Fruit fly (Drosophila melanogaster): Measurements from ENCODE around the gene Mt2.

Mt2 gene

dm6 chr2L:12103231-12104210 is 7.2 kb downstream of the Mt2 start, which contains the start of the genes Patsas and ThrRS (continued):
- TF ChIP-seq tio (GFP tag; optimal IDR thresholded peaks at IDR 0.05) (no peak), ara (GFP tag; IDR thresholded peaks at IDR 0.05) (peak; percentile 78; the same call in 1 of the 2 replicates), PHDP (tag; optimal IDR thresholded peaks at IDR 0.05) (peak; percentile 87), cwo (GFP tag; optimal IDR thresholded peaks at IDR 0.05) (peak; percentile 69), CG3726 (GFP tag; IDR thresholded peaks at IDR 0.05) (peak; percentile 72; the same call in 2 of the 3 replicates), ase (GFP tag; IDR thresholded peaks at IDR 0.05) (peak; percentile 71; the same call in 2 of the 3 replicates), CG9797 (GFP tag; optimal IDR thresholded peaks at IDR 0.05) (peak; percentile 70), CG3163 (GFP tag; optimal IDR thresholded peaks at IDR 0.05) (peak; percentile 38), Doc3 (GFP tag; IDR thresholded peaks at IDR 0.05; ENCODE audit: partially characterized antibody) (no peak; the same call in 2 of the 3 replicates), CrebB (tag; optimal IDR thresholded peaks at IDR 0.05) (peak; percentile 43), klu (GFP tag; IDR thresholded peaks at IDR 0.05) (peak; percentile 81), Dad (GFP tag; optimal IDR thresholded peaks at IDR 0.05) (peak; percentile 71), GATAe (GFP tag; conservative IDR thresholded peaks at IDR 0.05) (peak; percentile 47), hkb (optimal IDR thresholded peaks at IDR 0.05) (peak; percentile 97), hkb (GFP tag; IDR thresholded peaks at IDR 0.05) (peak; percentile 81), unpg (GFP tag; optimal IDR thresholded peaks at IDR 0.05) (peak; percentile 91), Hr3 (GFP tag; optimal IDR thresholded peaks at IDR 0.05) (peak; percentile 90), Hr78 (GFP tag; optimal IDR thresholded peaks at IDR 0.05) (no peak), esg (GFP tag; conservative IDR thresholded peaks at IDR 0.05) (peak; percentile 86), zfh2 (GFP tag; optimal IDR thresholded peaks at IDR 0.05) (peak; percentile 62), Dp (GFP tag; optimal IDR thresholded peaks at IDR 0.05) (peak; percentile 75), row (GFP tag; IDR thresholded peaks at IDR 0.05) (peak; percentile 95), seq (GFP tag; IDR thresholded peaks at IDR 0.05) (peak; percentile 82), hth (optimal IDR thresholded peaks at IDR 0.05) (no peak), jing (GFP tag; optimal IDR thresholded peaks at IDR 0.05) (no peak), vvl (GFP tag; IDR thresholded peaks at IDR 0.05) (peak; percentile 87), Sin3A (optimal IDR thresholded peaks at IDR 0.05) (peak; percentile 68), CG13123 (GFP tag; optimal IDR thresholded peaks at IDR 0.05) (peak; percentile 63), fru (optimal IDR thresholded peaks at IDR 0.05) (no peak), bbx (GFP tag; IDR thresholded peaks at IDR 0.05; ENCODE audit: partially characterized antibody) (no peak), CG14050 (GFP tag; IDR thresholded peaks at IDR 0.05) (peak; percentile 71), Myb (GFP tag; optimal IDR thresholded peaks at IDR 0.05) (peak; percentile 66), CG4707 (GFP tag; optimal IDR thresholded peaks at IDR 0.05) (no peak), Dbx (GFP tag; IDR thresholded peaks at IDR 0.05) (peak; percentile 84), Med (GFP tag) (peak; percentile 94), HLH54F (GFP tag; optimal IDR thresholded peaks at IDR 0.05) (peak; percentile 78), CG14965 (GFP tag; optimal IDR thresholded peaks at IDR 0.05; ENCODE audit: borderline replicate concordance) (no peak), CG11085 (GFP tag; IDR thresholded peaks at IDR 0.05) (peak; percentile 75), CG15514 (GFP tag; optimal IDR thresholded peaks at IDR 0.05) (peak; percentile 78), Sry-δ (GFP tag; optimal IDR thresholded peaks at IDR 0.05) (peak; percentile 41), Sox100B (GFP tag; optimal IDR thresholded peaks at IDR 0.05) (no peak), gcm (GFP tag; optimal IDR thresholded peaks at IDR 0.05) (peak; percentile 76), CG2202 (tag; optimal IDR thresholded peaks at IDR 0.05) (peak; percentile 49), Atf6 (GFP tag; IDR thresholded peaks at IDR 0.05) (peak; percentile 68; the same call in 1 of the 2 replicates), CG12219 (GFP tag; optimal IDR thresholded peaks at IDR 0.05) (peak; percentile 26), CG10654 (GFP tag; optimal IDR thresholded peaks at IDR 0.05) (peak; percentile 82), CG8089 (GFP tag; optimal IDR thresholded peaks at IDR 0.05) (peak; percentile 71), sens (GFP tag) (peak; percentile 96), CG12236 (GFP tag; optimal IDR thresholded peaks at IDR 0.05) (no peak), vfl (GFP tag; optimal IDR thresholded peaks at IDR 0.05) (peak; percentile 76)
